Worm (Caenorhabditis elegans) whole organism, L1 larva: Measurements from ENCODE around the gene ttr-15.
A peak's percentile ranks its signal among the peaks of the same experiment; 100 is the strongest.

Experiments
- C34B4.2 ChIP-seq: sonication (generic microtip); optimal IDR thresholded peaks from 2 replicates; lab custom pipeline; 2017; ENCODE audit warnings: mild to moderate bottlenecking, missing genetic modification characterization, missing compliant biosample characterization
- alr-1 ChIP-seq: fragments of 200-800 bp; sonication (Bioruptor generic); optimal IDR thresholded peaks from 2 replicates; lab custom pipeline; 2018; ENCODE audit warnings: borderline replicate concordance, mild to moderate bottlenecking, missing genetic modification characterization, missing compliant biosample characterization
- ama-1 ChIP-seq: fragments of 150-350 bp; optimal IDR thresholded peaks from 2 replicates; lab custom pipeline; 2014
- ceh-82 ChIP-seq, 3 experiments: fragments of 150-350 bp in 1 of 3; sonication (generic microtip) in 2 of 3; optimal IDR thresholded peaks; 2 replicates each; lab custom pipeline; 2014 to 2017; ENCODE audit warnings: missing biosample characterization in 3 of 3, missing genetic modification characterization in 3 of 3
- ceh-90 ChIP-seq: sonication (generic microtip); optimal IDR thresholded peaks from 2 replicates; lab custom pipeline; 2016; ENCODE audit warnings: missing genetic modification characterization, missing compliant biosample characterization
- dpl-1 ChIP-seq, 3 experiments: fragments of 150-350 bp in 2 of 3; sonication (generic microtip) in 1 of 3; optimal IDR thresholded peaks; 2 replicates each; lab custom pipeline; 2014 to 2017; ENCODE audit warnings: missing biosample characterization in 3 of 3, missing genetic modification characterization in 3 of 3, missing genetic modification reagents in 3 of 3
- efl-1 ChIP-seq, 4 experiments: fragments of 150-350 bp; optimal IDR thresholded peaks in 3 of 4; peaks in 1 of 4; 1 replicate in 1 of 4; 2 replicates in 3 of 4; lab custom pipeline; 2014; ENCODE audit warnings: missing biosample characterization in 2 of 4, missing genetic modification characterization in 2 of 4, missing genetic modification reagents in 2 of 4
- efl-3 ChIP-seq: fragments of 200-800 bp; sonication (Bioruptor generic); optimal IDR thresholded peaks from 2 replicates; lab custom pipeline; 2018; ENCODE audit warnings: mild to moderate bottlenecking, missing genetic modification characterization, missing compliant biosample characterization
- egl-13 ChIP-seq: sonication (generic microtip); optimal IDR thresholded peaks from 2 replicates; lab custom pipeline; 2016; ENCODE audit warnings: missing genotype, missing genetic modification reagents, missing genetic modification characterization, missing compliant biosample characterization
- elt-2 ChIP-seq: sonication (generic microtip); optimal IDR thresholded peaks from 2 replicates; lab custom pipeline; 2016; ENCODE audit warnings: missing genetic modification characterization, mild to moderate bottlenecking, inconsistent platforms, missing compliant biosample characterization, missing genetic modification reagents
- elt-3 ChIP-seq, 6 experiments: fragments of 150-350 bp in 1 of 6; sonication (generic microtip); optimal IDR thresholded peaks; 2 replicates each; lab custom pipeline; 2017 to 2018; ENCODE audit warnings: missing biosample characterization in 6 of 6, missing genetic modification characterization in 6 of 6, inconsistent platforms in 1 of 6
- fkh-8 ChIP-seq: sonication (generic microtip); optimal IDR thresholded peaks from 2 replicates; lab custom pipeline; 2016; ENCODE audit warnings: mild to moderate bottlenecking, missing genetic modification characterization, missing compliant biosample characterization
- grh-1 ChIP-seq: fragments of 200-800 bp; sonication (Bioruptor generic); IDR thresholded peaks from 2 replicates; pipeline ENCODE4 v1.3.6; 2022; ENCODE audit warnings: missing genetic modification reagents, missing genetic modification characterization, missing compliant biosample characterization
- hlh-4 ChIP-seq: sonication (generic microtip); optimal IDR thresholded peaks from 2 replicates; lab custom pipeline; 2016; ENCODE audit warnings: mild to moderate bottlenecking, missing genetic modification characterization, missing compliant biosample characterization
- hpl-2 ChIP-seq: fragments of 150-350 bp; optimal IDR thresholded peaks from 2 replicates; lab custom pipeline; 2014; ENCODE audit warnings: missing biosample characterization, missing genetic modification reagents, missing genetic modification characterization
- jun-1 ChIP-seq: fragments of 150-350 bp; optimal IDR thresholded peaks from 2 replicates; lab custom pipeline; 2014; ENCODE audit warnings: missing biosample characterization, missing genetic modification reagents, missing genetic modification characterization
- lin-39 ChIP-seq: fragments of 150-350 bp; optimal IDR thresholded peaks from 2 replicates; lab custom pipeline; 2014; ENCODE audit warnings: missing biosample characterization, missing genetic modification reagents, missing genetic modification characterization
- lsy-2 ChIP-seq, 2 experiments: fragments of 150-350 bp; optimal IDR thresholded peaks; 2 replicates each; lab custom pipeline; 2014; ENCODE audit warnings: missing biosample characterization in 2 of 2, missing genetic modification characterization in 2 of 2
- mab-9 ChIP-seq: fragments of 200-800 bp; sonication (Bioruptor generic); IDR thresholded peaks from 2 replicates; pipeline ENCODE4 v1.3.6; 2022; ENCODE audit warnings: missing genetic modification reagents, missing genetic modification characterization, missing compliant biosample characterization
- mef-2 ChIP-seq: fragments of 150-350 bp; optimal IDR thresholded peaks from 2 replicates; lab custom pipeline; 2014; ENCODE audit warnings: missing biosample characterization, missing genetic modification characterization
- nhr-12 ChIP-seq: sonication (generic microtip); optimal IDR thresholded peaks from 2 replicates; lab custom pipeline; 2017; ENCODE audit warnings: missing biosample characterization, missing genetic modification characterization
- nhr-237 ChIP-seq: fragments of 150-350 bp; optimal IDR thresholded peaks from 2 replicates; lab custom pipeline; 2014; ENCODE audit warnings: missing biosample characterization, missing genetic modification characterization
- nhr-28 ChIP-seq: fragments of 150-350 bp; optimal IDR thresholded peaks from 2 replicates; lab custom pipeline; 2014; ENCODE audit warnings: missing biosample characterization, missing genetic modification characterization
- nhr-47 ChIP-seq: sonication (generic microtip); optimal IDR thresholded peaks from 2 replicates; lab custom pipeline; 2016; ENCODE audit warnings: mild to moderate bottlenecking, missing genetic modification characterization, moderate library complexity, missing compliant biosample characterization
- nhr-71 ChIP-seq: sonication (generic microtip); optimal IDR thresholded peaks from 2 replicates; lab custom pipeline; 2016; ENCODE audit warnings: mild to moderate bottlenecking, missing genetic modification characterization, moderate library complexity, missing compliant biosample characterization
- nhr-76 ChIP-seq: sonication (generic microtip); optimal IDR thresholded peaks from 2 replicates; lab custom pipeline; 2017; ENCODE audit warnings: missing biosample characterization, missing genetic modification characterization
- nhr-85 ChIP-seq: sonication (generic microtip); peaks from one replicate; lab custom pipeline; 2016; ENCODE audit warnings: missing genetic modification characterization, inconsistent platforms, missing compliant biosample characterization
- pqm-1 ChIP-seq: sonication (generic microtip); optimal IDR thresholded peaks from 3 replicates; lab custom pipeline; 2017; ENCODE audit warnings: missing biosample characterization, missing genetic modification characterization
- rnt-1 ChIP-seq: sonication (generic microtip); optimal IDR thresholded peaks from 2 replicates; lab custom pipeline; 2016; ENCODE audit warnings: mild to moderate bottlenecking, missing genetic modification characterization, moderate library complexity, missing compliant biosample characterization
- snu-23 ChIP-seq: sonication (generic microtip); optimal IDR thresholded peaks from 2 replicates; lab custom pipeline; 2016; ENCODE audit warnings: missing genetic modification characterization, missing compliant biosample characterization
- sup-37 ChIP-seq: fragments of 200-800 bp; sonication (Bioruptor generic); optimal IDR thresholded peaks from 2 replicates; lab custom pipeline; 2018; ENCODE audit warnings: mild to moderate bottlenecking, missing genetic modification characterization, missing compliant biosample characterization
- tbx-2 ChIP-seq: sonication (generic microtip); optimal IDR thresholded peaks from 2 replicates; lab custom pipeline; 2016; ENCODE audit warnings: missing genetic modification characterization, missing compliant biosample characterization
- vab-15 ChIP-seq: sonication (generic microtip); optimal IDR thresholded peaks from 2 replicates; lab custom pipeline; 2017; ENCODE audit warnings: missing genotype, mild to moderate bottlenecking, missing genetic modification characterization, missing compliant biosample characterization
- ztf-11 ChIP-seq, 2 experiments: sonication (generic microtip); optimal IDR thresholded peaks; 2 replicates each; lab custom pipeline; 2016 to 2017; ENCODE audit warnings: missing genetic modification characterization in 2 of 2, missing biosample characterization in 1 of 2, missing compliant biosample characterization in 1 of 2
- ztf-4 ChIP-seq: fragments of 150-350 bp; optimal IDR thresholded peaks from 2 replicates; lab custom pipeline; 2014; ENCODE audit warnings: missing biosample characterization, missing genetic modification characterization

Gene ttr-15

ce11 chrIII:10300078-10300477, 37.6 kb upstream of the ttr-15 start, which contains the start of gene vglu-3:
Gene vglu-3 (plus strand): TSS chrIII:10300378.
- TF ChIP-seq pqm-1 (tag; lab: Kevin White, UChicago), result no peak
- TF ChIP-seq dpl-1 (GFP tag; optimal IDR thresholded peaks at IDR 0.05; lab: Kevin White, UChicago), result no peak
- no peak for TF ChIP-seq fkh-8 (tag; lab: Kevin White, UChicago)

ce11 chrIII:10305295-10305694, 32.4 kb upstream of the ttr-15 start:
- TF ChIP-seq efl-1 (optimal IDR thresholded peaks at IDR 0.05; lab: Kevin White, UChicago) (no peak), efl-1 (GFP tag; optimal IDR thresholded peaks at IDR 0.05 in 1 of 2; lab: Kevin White, UChicago) (peak in 1 of 2 experiments; percentile 18), elt-2 (tag; lab: Kevin White, UChicago) (peak; percentile 76), efl-3 (GFP tag; lab: Kevin White, UChicago) (no peak)

ce11 chrIII:10306049-10306448, 31.6 kb upstream of the ttr-15 start, which contains the start of gene T07A5.1:
Gene T07A5.1 (minus strand): TSS chrIII:10306197.
- TF ChIP-seq nhr-76 (tag; lab: Kevin White, UChicago) (no peak), fkh-8 (tag; lab: Kevin White, UChicago) (no peak), tbx-2 (no peak), alr-1 (tag; lab: Kevin White, UChicago) (no peak), lin-39 (tag; lab: Kevin White, UChicago) (peak; percentile 15), ama-1 (lab: Kevin White, UChicago) (no peak), hlh-4 (tag; lab: Kevin White, UChicago) (no peak), nhr-85 (tag; lab: Kevin White, UChicago) (peak; percentile 60)

ce11 chrIII:10311016-10311415, 26.6 kb upstream of the ttr-15 start, which contains the start of gene T07A5.7:
Gene T07A5.7 (minus strand): TSS chrIII:10311116.
- TF ChIP-seq grh-1 (no peak), efl-1 (optimal IDR thresholded peaks at IDR 0.05; lab: Kevin White, UChicago) (no peak), efl-1 (GFP tag; optimal IDR thresholded peaks at IDR 0.05 in 1 of 2; lab: Kevin White, UChicago) (peak in 1 of 2 experiments; percentile 59), mef-2 (no peak), fkh-8 (tag; lab: Kevin White, UChicago) (no peak), vab-15 (no peak)

ce11 chrIII:10314234-10314633, 23.4 kb upstream of the ttr-15 start:
- no peak for TF ChIP-seq rnt-1 (tag; lab: Kevin White, UChicago)
- TF ChIP-seq ama-1 (lab: Kevin White, UChicago), result no peak
- TF ChIP-seq ztf-4, result no peak
- no peak for TF ChIP-seq egl-13 (tag; lab: Kevin White, UChicago)
- TF ChIP-seq snu-23 (GFP tag; lab: Kevin White, UChicago), result no peak
- TF ChIP-seq efl-1 (optimal IDR thresholded peaks at IDR 0.05; lab: Kevin White, UChicago), result no peak
- peak in 1 of 2 experiments; percentile 1 for TF ChIP-seq efl-1 (GFP tag; optimal IDR thresholded peaks at IDR 0.05 in 1 of 2; lab: Kevin White, UChicago)
- TF ChIP-seq ztf-11 (tag; optimal IDR thresholded peaks at IDR 0.05; lab: Kevin White, UChicago), result no peak
- TF ChIP-seq elt-2 (tag; lab: Kevin White, UChicago), result peak; percentile 10

ce11 chrIII:10316653-10317052, 21.0 kb upstream of the ttr-15 start:
- TF ChIP-seq nhr-85 (tag; lab: Kevin White, UChicago), result peak; percentile 93

- TF ChIP-seq vab-15 (no peak), nhr-47 (tag; lab: Kevin White, UChicago) (no peak), nhr-71 (tag; lab: Kevin White, UChicago) (no peak), nhr-12 (tag; lab: Kevin White, UChicago) (no peak), jun-1 (tag; lab: Kevin White, UChicago) (no peak), nhr-28 (no peak), sup-37 (GFP tag; lab: Kevin White, UChicago) (no peak), lsy-2 (tag; optimal IDR thresholded peaks at IDR 0.05; lab: Kevin White, UChicago) (no peak), hpl-2 (GFP tag; lab: Kevin White, UChicago) (no peak), ceh-90 (tag; lab: Kevin White, UChicago) (no peak), ceh-82 (tag; optimal IDR thresholded peaks at IDR 0.05; lab: Kevin White, UChicago) (no peak), mab-9 (GFP tag; lab: Robert Waterston, UW) (no peak), nhr-237 (tag; lab: Kevin White, UChicago) (no peak), efl-1 (optimal IDR thresholded peaks at IDR 0.05; lab: Kevin White, UChicago) (no peak), efl-1 (GFP tag; optimal IDR thresholded peaks at IDR 0.05 in 1 of 2; lab: Kevin White, UChicago) (no peak), C34B4.2 (tag; lab: Kevin White, UChicago) (no peak), elt-3 (tag; optimal IDR thresholded peaks at IDR 0.05; lab: Kevin White, UChicago) (no peak), elt-2 (tag; lab: Kevin White, UChicago) (no peak), hlh-4 (tag; lab: Kevin White, UChicago) (no peak), egl-13 (tag; lab: Kevin White, UChicago) (no peak), dpl-1 (GFP tag; optimal IDR thresholded peaks at IDR 0.05; lab: Kevin White, UChicago) (no peak)
- TF ChIP-seq, all 84 proteins: peak for 0
Observed at ce11 chrIII:10318062-10318609, 19.5 kb upstream of the ttr-15 start, which contains the start of the genes unc-50 and ostf-4. Gene unc-50 (minus strand): TSS chrIII:10318162. Gene ostf-4 (minus strand): TSS chrIII:10318559.
